Fruit fly (Drosophila melanogaster): ENCODE results near the gene CG10340.
A peak's percentile ranks its signal among the peaks of the same experiment; 100 is the strongest.

CG10340 gene

DNA sequence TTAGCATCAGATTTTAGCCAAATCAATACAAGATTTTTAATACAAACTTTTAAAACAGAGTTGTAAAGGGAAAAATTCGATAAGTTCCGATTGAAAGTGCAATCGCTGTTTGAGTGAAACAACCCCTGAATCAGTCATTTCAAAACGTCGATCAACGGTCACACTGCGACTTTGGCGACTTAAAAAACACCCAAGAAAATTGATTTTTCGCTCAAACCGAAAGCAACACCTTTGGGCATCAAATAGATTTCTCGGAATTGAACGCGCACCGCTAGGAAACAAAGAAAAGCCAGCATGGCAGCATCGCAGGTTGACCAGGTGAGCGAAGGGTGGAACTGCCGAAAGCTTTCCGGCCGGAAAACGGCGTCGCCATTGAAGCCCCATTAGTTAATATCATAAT is 29.4 kb upstream of the CG10340 start, which contains the start of gene Arl6IP1 (continued):
- peak; percentile 40 for TF ChIP-seq CoRest (tag; optimal IDR thresholded peaks at IDR 0.05)
- TF ChIP-seq CG17186 (GFP tag; optimal IDR thresholded peaks at IDR 0.05) = peak; percentile 4
- TF ChIP-seq Mad (GFP tag; optimal IDR thresholded peaks at IDR 0.05) = no peak
- peak; percentile 52; the same call in 1 of the 2 replicates for TF ChIP-seq CG42726 (GFP tag; IDR thresholded peaks at IDR 0.05; ENCODE audit: partially characterized antibody)
- TF ChIP-seq CG30020 (tag; optimal IDR thresholded peaks at IDR 0.05) = peak; percentile 30
- TF ChIP-seq D (optimal IDR thresholded peaks at IDR 0.05) = no peak
- no peak for TF ChIP-seq D (GFP tag; optimal IDR thresholded peaks at IDR 0.05)
- no peak for TF ChIP-seq Ssrp (tag; optimal IDR thresholded peaks at IDR 0.05)
- no peak for TF ChIP-seq fru (optimal IDR thresholded peaks at IDR 0.05)
- TF ChIP-seq YL-1 (GFP tag; optimal IDR thresholded peaks at IDR 0.05) = peak; percentile 56
- TF ChIP-seq CG6254 (GFP tag; optimal IDR thresholded peaks at IDR 0.05) = no peak
- TF ChIP-seq dmrt99B (tag; optimal IDR thresholded peaks at IDR 0.05) = no peak
- TF ChIP-seq lilli (GFP tag; optimal IDR thresholded peaks at IDR 0.05) = no peak
- TF ChIP-seq tin (GFP tag; optimal IDR thresholded peaks at IDR 0.05) = no peak
- TF ChIP-seq CG9609 (GFP tag; optimal IDR thresholded peaks at IDR 0.05) = no peak
- TF ChIP-seq CG13287 (GFP tag; IDR thresholded peaks at IDR 0.05; ENCODE audit: partially characterized antibody) = peak; percentile 73
- no peak for TF ChIP-seq CG1647 (GFP tag; optimal IDR thresholded peaks at IDR 0.05)
- TF ChIP-seq CG7987 (GFP tag; optimal IDR thresholded peaks at IDR 0.05) = no peak
- no peak for TF ChIP-seq pros (GFP tag; optimal IDR thresholded peaks at IDR 0.05)
- no peak for TF ChIP-seq Xbp1 (GFP tag; optimal IDR thresholded peaks at IDR 0.05)
- TF ChIP-seq CG12391 (tag; optimal IDR thresholded peaks at IDR 0.05) = no peak
- TF ChIP-seq HLH4C (GFP tag; IDR thresholded peaks at IDR 0.05; ENCODE audit: partially characterized antibody) = peak; percentile 57
- no peak for TF ChIP-seq CG11560 (tag; IDR thresholded peaks at IDR 0.05)
- no peak for TF ChIP-seq Sry-β (GFP tag; optimal IDR thresholded peaks at IDR 0.05)
- TF ChIP-seq nmo (GFP tag; optimal IDR thresholded peaks at IDR 0.05) = no peak
- TF ChIP-seq amos (GFP tag; IDR thresholded peaks at IDR 0.05; ENCODE audit: partially characterized antibody) = peak; percentile 39; the same call in 1 of the 2 replicates
- TF ChIP-seq pho (GFP tag; optimal IDR thresholded peaks at IDR 0.05) = no peak
- TF ChIP-seq croc (GFP tag; conservative IDR thresholded peaks at IDR 0.05) = no peak
- no peak for TF ChIP-seq CG11085 (GFP tag; IDR thresholded peaks at IDR 0.05)
- TF ChIP-seq Oaz (GFP tag; IDR thresholded peaks at IDR 0.05) = no peak
- peak; percentile 34; the same call in 1 of the 2 replicates for TF ChIP-seq unc-4 (GFP tag; IDR thresholded peaks at IDR 0.05; ENCODE audit: partially characterized antibody)
- TF ChIP-seq psq (GFP tag; optimal IDR thresholded peaks at IDR 0.05) = no peak
- TF ChIP-seq Side (GFP tag; optimal IDR thresholded peaks at IDR 0.05) = no peak
- TF ChIP-seq CG1603 (tag; optimal IDR thresholded peaks at IDR 0.05) = peak; percentile 57
- TF ChIP-seq jigr1 (GFP tag; IDR thresholded peaks at IDR 0.05) = no peak
- no peak for TF ChIP-seq Dad (GFP tag; optimal IDR thresholded peaks at IDR 0.05)
- TF ChIP-seq gce (GFP tag; IDR thresholded peaks at IDR 0.05) = no peak
- no peak for TF ChIP-seq NFAT (GFP tag; IDR thresholded peaks at IDR 0.05)
- TF ChIP-seq CG16813 (GFP tag; IDR thresholded peaks at IDR 0.05; ENCODE audit: partially characterized antibody) = peak; percentile 19; the same call in 1 of the 3 replicates
- TF ChIP-seq run (tag; optimal IDR thresholded peaks at IDR 0.05) = no peak
- TF ChIP-seq CG13775 (GFP tag; optimal IDR thresholded peaks at IDR 0.05) = no peak
- no peak for TF ChIP-seq CG7839 (tag; optimal IDR thresholded peaks at IDR 0.05)
- TF ChIP-seq pnt (GFP tag; optimal IDR thresholded peaks at IDR 0.05) = no peak
- peak; percentile 67 for TF ChIP-seq bbx (GFP tag; IDR thresholded peaks at IDR 0.05; ENCODE audit: partially characterized antibody)
- TF ChIP-seq Ets97D (GFP tag; optimal IDR thresholded peaks at IDR 0.05) = peak; percentile 76
- peak; percentile 50 for TF ChIP-seq tna (GFP tag; IDR thresholded peaks at IDR 0.05; ENCODE audit: partially characterized antibody)
- no peak for TF ChIP-seq slbo (GFP tag; IDR thresholded peaks at IDR 0.05)
- TF ChIP-seq br (optimal IDR thresholded peaks at IDR 0.05) = no peak
- no peak for TF ChIP-seq NK7.1 (GFP tag; optimal IDR thresholded peaks at IDR 0.05)
- TF ChIP-seq CG18619 (GFP tag; optimal IDR thresholded peaks at IDR 0.05) = no peak

Measured in whole organism, embryonic.